Fruit fly (Drosophila melanogaster) whole organism, pupa: ENCODE measurements around the gene NK7.1.
A peak's percentile ranks its signal among the peaks of the same experiment; 100 is the strongest.

Experiments used
- CG10348 ChIP-seq: fragments of 200-800 bp; sonication (Bioruptor generic); IDR thresholded peaks from 2 replicates; pipeline ENCODE4 v1.3.6; 2022; ENCODE audit warnings: missing biosample characterization, missing genetic modification characterization
- CG12605 ChIP-seq: fragments of 200-800 bp; sonication (Bioruptor generic); IDR thresholded peaks from 2 replicates; pipeline ENCODE4 v1.3.6; 2022; ENCODE audit warnings: missing biosample characterization, missing genetic modification characterization
- CG13204 ChIP-seq: fragments of 200-800 bp; sonication (Bioruptor generic); optimal IDR thresholded peaks from 2 replicates; lab custom pipeline; 2018; ENCODE audit warnings: missing biosample characterization, mild to moderate bottlenecking, missing genetic modification characterization, moderate library complexity
- CG14655 ChIP-seq: fragments of 200-800 bp; sonication (Bioruptor generic); optimal IDR thresholded peaks from 3 replicates; lab custom pipeline; 2017; ENCODE audit warnings: mild to moderate bottlenecking, missing biosample characterization, missing genetic modification reagents, missing genetic modification characterization
- CG15710 ChIP-seq: fragments of 200-800 bp; sonication (Bioruptor generic); optimal IDR thresholded peaks from 2 replicates; lab custom pipeline; 2018; ENCODE audit warnings: missing biosample characterization, mild to moderate bottlenecking, missing genetic modification characterization, moderate library complexity
- CG17806 ChIP-seq: fragments of 200-800 bp; sonication (Bioruptor generic); optimal IDR thresholded peaks from 2 replicates; lab custom pipeline; 2018; ENCODE audit warnings: missing biosample characterization, mild to moderate bottlenecking, missing genetic modification characterization, moderate library complexity
- CG32121 ChIP-seq: fragments of 200-800 bp; sonication (Bioruptor generic); IDR thresholded peaks from 2 replicates; pipeline ENCODE4 v1.3.6; 2022; ENCODE audit warnings: missing biosample characterization, missing genetic modification characterization
- CG34367 ChIP-seq: fragments of 200-800 bp; sonication (Bioruptor generic); optimal IDR thresholded peaks from 2 replicates; lab custom pipeline; 2018; ENCODE audit warnings: missing biosample characterization, mild to moderate bottlenecking, missing genetic modification characterization
- CG4496 ChIP-seq: fragments of 200-800 bp; sonication (Bioruptor generic); IDR thresholded peaks from 3 replicates; pipeline ENCODE4 v1.3.6; 2022; ENCODE audit warnings: missing biosample characterization, missing genetic modification characterization
- CG8159 ChIP-seq: fragments of 200-800 bp; sonication (Bioruptor generic); optimal IDR thresholded peaks from 3 replicates; lab custom pipeline; 2018; ENCODE audit warnings: missing biosample characterization, mild to moderate bottlenecking, missing genetic modification characterization, moderate library complexity
- CG8301 ChIP-seq: fragments of 200-800 bp; sonication (Bioruptor generic); optimal IDR thresholded peaks from 2 replicates; lab custom pipeline; 2018; ENCODE audit warnings: missing biosample characterization, mild to moderate bottlenecking, missing genetic modification characterization
- CG9948 ChIP-seq: fragments of 200-800 bp; sonication (Bioruptor generic); optimal IDR thresholded peaks from 2 replicates; lab custom pipeline; 2018; ENCODE audit warnings: missing biosample characterization, mild to moderate bottlenecking, missing genetic modification characterization, moderate library complexity
- D1 ChIP-seq: fragments of 200-800 bp; sonication (Bioruptor generic); optimal IDR thresholded peaks from 2 replicates; lab custom pipeline; 2018; ENCODE audit warnings: missing biosample characterization, mild to moderate bottlenecking, missing genetic modification characterization, moderate library complexity
- EcR ChIP-seq: fragments of 200-800 bp; sonication (Bioruptor generic); optimal IDR thresholded peaks from 3 replicates; lab custom pipeline; 2019; ENCODE audit warnings: missing biosample characterization, missing genetic modification characterization, mild to moderate bottlenecking, moderate library complexity, missing genetic modification reagents
- Ets98B ChIP-seq: fragments of 200-800 bp; sonication (Bioruptor generic); IDR thresholded peaks from 2 replicates; pipeline ENCODE4 v1.3.6; 2022; ENCODE audit warnings: missing biosample characterization, missing genetic modification characterization
- Pif1A ChIP-seq: fragments of 200-800 bp; sonication (Bioruptor generic); optimal IDR thresholded peaks from 3 replicates; lab custom pipeline; 2016; ENCODE audit warnings: missing biosample characterization, missing genetic modification characterization
- Pif1B ChIP-seq: fragments of 200-800 bp; sonication (Bioruptor generic); optimal IDR thresholded peaks from 3 replicates; lab custom pipeline; 2016; ENCODE audit warnings: missing biosample characterization, missing genetic modification characterization
- Snoo ChIP-seq: fragments of 200-800 bp; sonication (Bioruptor generic); optimal IDR thresholded peaks from 3 replicates; lab custom pipeline; 2017; ENCODE audit warnings: missing biosample characterization, mild to moderate bottlenecking, missing genetic modification characterization, inconsistent platforms
- fd96Ca ChIP-seq: fragments of 200-800 bp; sonication (Bioruptor generic); IDR thresholded peaks from 3 replicates; pipeline ENCODE4 v1.3.6; 2022; ENCODE audit warnings: missing biosample characterization, missing genetic modification characterization
- gl ChIP-seq: fragments of 200-800 bp; sonication (Bioruptor generic); optimal IDR thresholded peaks from 2 replicates; lab custom pipeline; 2018; ENCODE audit warnings: missing biosample characterization, mild to moderate bottlenecking, missing genetic modification characterization
- rn ChIP-seq: fragments of 200-800 bp; sonication (Bioruptor generic); IDR thresholded peaks from 2 replicates; pipeline ENCODE4 v1.3.6; 2022; ENCODE audit warnings: missing biosample characterization, missing genetic modification characterization

NK7.1 gene

DNA sequence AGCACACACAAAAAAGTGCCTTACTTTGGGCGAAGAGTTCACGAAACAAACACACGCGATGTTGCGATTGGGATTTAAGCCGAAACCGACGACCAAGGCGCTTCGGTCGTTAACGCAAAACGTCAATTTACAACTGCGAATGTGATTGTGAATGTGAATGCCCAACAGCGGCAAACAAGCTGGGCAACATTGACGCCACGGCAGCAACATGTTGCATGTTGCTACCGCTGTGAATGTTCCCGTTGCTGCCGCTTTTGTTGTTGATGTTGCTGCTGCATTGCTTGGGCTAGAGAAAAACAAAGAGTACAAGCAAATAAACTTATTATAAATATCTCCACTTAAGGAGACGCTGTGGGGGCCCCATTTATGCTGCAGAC, at the start of gene NK7.1:
NK7.1 (minus strand) TSS at position 137 of the 377 bp plus-strand sequence.
- no peak for TF ChIP-seq CG4496
- TF ChIP-seq Pif1A = no peak
- no peak for TF ChIP-seq CG9948 (tag; lab: Kevin White, UChicago)
- TF ChIP-seq CG12605 = no peak
- TF ChIP-seq CG8159 (tag; lab: Kevin White, UChicago) = no peak
- no peak for TF ChIP-seq gl (tag; lab: Kevin White, UChicago)
- TF ChIP-seq EcR = no peak
- no peak for TF ChIP-seq CG8301 (tag; lab: Kevin White, UChicago)
- TF ChIP-seq CG13204 (GFP tag; lab: Kevin White, UChicago) = no peak
- TF ChIP-seq CG15710 = no peak
- TF ChIP-seq, all 21 proteins: peak for 0

DNA sequence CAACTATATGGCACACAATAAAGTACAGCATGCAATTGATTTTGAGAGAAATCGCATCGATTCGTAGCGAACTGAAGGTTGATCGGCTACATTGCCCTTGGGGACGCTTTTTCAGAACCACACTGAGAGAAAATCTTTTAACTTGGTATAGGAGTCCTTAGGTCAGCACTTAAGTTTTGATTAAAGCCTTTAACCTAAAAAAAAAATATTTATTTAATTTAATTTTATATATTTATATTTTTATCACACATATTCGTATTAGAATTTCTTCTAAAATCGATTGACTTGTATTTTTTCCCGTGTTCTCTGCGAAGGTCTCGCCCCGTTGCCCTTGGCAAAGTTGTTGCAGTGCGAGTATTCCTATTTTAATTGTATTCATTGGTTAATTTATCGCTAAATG, 49.1 kb upstream of the NK7.1 start:
- TF ChIP-seq CG15710 (peak; percentile 74), gl (tag; lab: Kevin White, UChicago) (no peak), CG12605 (no peak), CG13204 (GFP tag; lab: Kevin White, UChicago) (no peak), Snoo (tag; lab: Kevin White, UChicago) (no peak), Pif1B (peak; percentile 37), EcR (peak; percentile 41), CG9948 (tag; lab: Kevin White, UChicago) (peak; percentile 69), CG8159 (tag; lab: Kevin White, UChicago) (peak; percentile 86), CG14655 (GFP tag; lab: Kevin White, UChicago) (peak; percentile 43), D1 (tag; lab: Kevin White, UChicago) (peak; percentile 60), Pif1A (peak; percentile 13), CG34367 (tag; lab: Kevin White, UChicago) (peak; percentile 49), CG17806 (tag; lab: Kevin White, UChicago) (peak; percentile 77)

DNA sequence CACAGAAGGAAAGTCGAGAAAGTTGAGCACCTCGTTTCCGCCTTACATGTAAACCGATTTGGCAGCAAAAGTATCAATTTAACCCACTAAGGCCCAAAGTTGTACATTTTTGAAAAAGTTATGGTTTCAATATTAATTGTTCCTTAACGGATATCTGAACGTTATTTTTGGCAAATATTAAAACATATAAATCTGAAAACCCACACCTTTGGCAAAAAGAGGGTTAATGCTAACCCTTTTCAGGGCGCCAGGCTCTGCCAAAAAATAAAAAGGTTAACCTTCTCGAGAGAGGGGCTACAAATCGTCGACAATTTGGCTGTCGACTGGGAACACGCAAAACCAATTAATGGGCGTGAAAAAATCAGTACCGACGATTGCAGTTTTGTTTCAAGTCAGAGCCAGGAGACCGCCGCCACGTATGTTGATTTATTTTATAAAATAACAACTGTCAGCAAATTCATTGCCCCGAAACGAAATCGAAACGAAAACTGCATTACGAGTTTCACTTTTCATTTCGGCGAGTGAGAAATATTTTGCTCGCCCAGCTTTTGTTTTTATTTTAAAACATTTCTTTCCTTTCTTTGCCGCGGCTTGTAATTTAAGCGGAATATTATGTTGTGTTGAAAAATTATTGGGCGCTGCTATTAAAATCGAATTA, 46.8 kb upstream of the NK7.1 start:
- peak; percentile 7 for TF ChIP-seq Pif1B
- TF ChIP-seq rn (GFP tag; lab: Robert Waterston, UW) = no peak
- TF ChIP-seq, all 21 proteins: peak for 1

DNA sequence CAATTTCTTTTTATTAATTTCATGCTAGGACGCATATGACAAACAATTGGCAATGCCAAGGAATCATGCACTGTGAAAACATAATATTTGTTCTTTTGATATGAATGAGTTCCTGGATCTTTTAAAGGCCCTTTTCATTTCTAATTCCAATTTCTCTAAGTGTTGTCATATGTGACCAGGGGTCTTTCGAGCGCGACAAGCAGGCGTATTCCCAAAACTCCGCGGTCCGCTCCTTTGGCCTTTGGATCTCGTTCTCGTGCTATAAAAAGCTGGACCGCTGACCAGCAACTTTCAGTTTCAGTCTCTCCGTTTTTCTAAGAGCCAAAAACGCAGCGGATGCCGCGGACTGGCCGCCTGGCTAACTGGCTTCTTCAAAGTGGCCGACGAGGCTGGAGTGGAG, 45.5 kb upstream of the NK7.1 start, which contains the start of gene natalisin:
natalisin (plus strand) TSS at position 301 of the 400 bp plus-strand sequence.
- TF ChIP-seq Pif1B (no peak), CG17806 (tag; lab: Kevin White, UChicago) (peak; percentile 10), CG34367 (tag; lab: Kevin White, UChicago) (no peak), D1 (tag; lab: Kevin White, UChicago) (no peak), fd96Ca (GFP tag; lab: Robert Waterston, UW) (no peak), CG32121 (GFP tag; lab: Robert Waterston, UW) (no peak), CG8159 (tag; lab: Kevin White, UChicago) (no peak), gl (tag; lab: Kevin White, UChicago) (no peak)

DNA sequence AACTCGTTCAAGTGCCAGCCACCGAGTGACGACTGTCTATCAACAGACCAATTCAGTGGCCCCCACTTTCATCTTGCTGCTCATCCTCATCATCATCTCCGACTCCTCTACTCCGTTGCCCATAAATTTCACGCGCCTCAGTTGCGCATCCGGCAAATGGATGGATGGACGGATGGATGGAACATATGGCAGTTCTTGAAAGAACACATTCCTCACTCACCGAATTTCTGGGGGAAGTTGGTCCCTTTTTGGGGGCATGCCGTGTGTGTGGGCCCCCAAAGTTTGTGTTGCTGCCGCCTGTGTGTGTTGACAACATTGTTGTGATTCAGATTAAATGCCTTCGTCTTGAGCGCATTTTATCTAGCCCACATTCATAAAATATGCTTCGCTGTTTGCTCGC, 42.9 kb upstream of the NK7.1 start:
- TF ChIP-seq CG8159 (tag; lab: Kevin White, UChicago) (no peak), CG4496 (no peak), CG17806 (tag; lab: Kevin White, UChicago) (no peak), CG10348 (no peak)
- TF ChIP-seq, all 21 proteins: peak for 0

DNA sequence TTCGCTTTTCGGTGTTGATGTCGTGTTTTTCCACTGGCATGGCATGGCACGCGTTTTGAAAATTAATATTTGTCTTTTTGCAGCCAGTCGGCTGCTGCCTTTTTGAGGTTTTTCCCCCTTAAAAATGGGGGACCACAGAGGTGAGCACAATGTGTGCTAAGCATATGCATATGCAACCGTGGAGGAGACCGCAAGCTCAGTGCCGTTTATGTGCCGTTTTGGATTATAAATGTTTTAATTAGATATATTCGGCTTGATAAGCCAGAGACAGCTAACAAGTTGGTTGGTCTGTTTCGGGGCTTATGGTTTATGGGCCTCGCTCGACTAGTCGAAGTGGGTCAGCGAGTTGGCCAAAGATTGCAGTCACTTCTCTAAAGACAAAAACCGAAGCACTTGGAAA, 42.1 kb upstream of the NK7.1 start:
- no peak for TF ChIP-seq CG34367 (tag; lab: Kevin White, UChicago)
- TF ChIP-seq CG32121 (GFP tag; lab: Robert Waterston, UW) = no peak
- TF ChIP-seq Pif1B = no peak
- no peak for TF ChIP-seq Ets98B
- TF ChIP-seq CG9948 (tag; lab: Kevin White, UChicago) = no peak
- TF ChIP-seq Pif1A = no peak
- TF ChIP-seq EcR = no peak
- TF ChIP-seq Snoo (tag; lab: Kevin White, UChicago) = no peak
- no peak for TF ChIP-seq CG8301 (tag; lab: Kevin White, UChicago)
- no peak for TF ChIP-seq CG15710
- TF ChIP-seq fd96Ca (GFP tag; lab: Robert Waterston, UW) = no peak
- TF ChIP-seq CG4496 = no peak

DNA sequence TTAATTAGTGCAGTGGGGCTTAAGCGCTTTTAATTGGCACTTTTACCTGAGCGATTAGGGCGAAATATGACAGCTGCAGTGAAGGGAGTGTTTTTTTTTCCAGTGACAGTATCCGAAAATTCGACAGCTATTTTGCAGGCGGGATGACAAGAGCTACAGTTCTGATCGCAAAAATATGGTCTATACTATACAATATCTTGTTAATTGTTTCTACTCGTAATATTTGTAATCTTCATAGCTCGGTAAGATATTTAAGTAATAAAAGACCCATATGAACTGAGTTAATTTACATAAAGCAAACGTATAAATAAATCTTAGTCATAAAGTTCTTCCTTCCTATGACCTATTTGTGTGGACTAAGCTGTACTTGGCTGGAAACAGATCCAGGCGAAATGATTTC, 41.6 kb upstream of the NK7.1 start:
- TF ChIP-seq CG9948 (tag; lab: Kevin White, UChicago) (no peak), EcR (no peak), CG8159 (tag; lab: Kevin White, UChicago) (peak; percentile 42), CG34367 (tag; lab: Kevin White, UChicago) (peak; percentile 20), CG17806 (tag; lab: Kevin White, UChicago) (peak; percentile 23), CG14655 (GFP tag; lab: Kevin White, UChicago) (no peak)
